Worm (Caenorhabditis elegans) whole organism, L4 larva: ENCODE measurements around the gene mrpl-37.

Source experiments
- T26A8.4 ChIP-seq: fragments of 200-800 bp; sonication (Bioruptor generic); IDR thresholded peaks from 2 replicates; pipeline ENCODE4 v1.3.6; 2022; ENCODE audit warnings: missing genetic modification characterization, missing compliant biosample characterization
- aly-2 ChIP-seq: sonication (generic microtip); optimal IDR thresholded peaks from 2 replicates; lab custom pipeline; 2018; ENCODE audit warnings: missing biosample characterization, missing genetic modification characterization
- ama-1 ChIP-seq: fragments of 150-350 bp; optimal IDR thresholded peaks from 2 replicates; lab custom pipeline; 2014; ENCODE audit warnings: inconsistent platforms, mixed read lengths
- jun-1 ChIP-seq: fragments of 150-350 bp; optimal IDR thresholded peaks from 2 replicates; lab custom pipeline; 2014; ENCODE audit warnings: missing biosample characterization, missing genetic modification reagents, missing genetic modification characterization

DNA sequence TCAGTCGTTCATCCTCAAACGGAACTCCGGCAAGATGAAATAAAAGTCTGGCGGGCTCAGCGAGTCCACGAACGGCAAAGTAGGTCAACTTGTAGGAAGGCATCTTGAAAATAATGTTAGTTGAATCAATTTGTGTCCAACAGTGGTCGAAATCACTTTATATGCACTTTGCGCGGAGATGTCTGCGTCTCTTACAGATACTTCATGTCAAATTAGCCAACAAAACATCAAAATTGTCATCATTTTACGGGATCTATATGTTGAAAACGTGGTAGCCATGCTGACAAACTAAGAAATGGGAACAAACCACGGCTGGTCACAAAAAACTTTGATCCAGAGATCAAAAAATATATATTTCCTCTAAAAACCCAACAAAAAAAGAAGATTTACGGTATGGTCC lies 42.9 kb upstream of the mrpl-37 start, which contains the start of gene gst-12:
- TF ChIP-seq T26A8.4 (GFP tag; lab: Robert Waterston, UW): no peak
- TF ChIP-seq jun-1 (tag; lab: Kevin White, UChicago): no peak
- no peak for TF ChIP-seq aly-2 (tag; lab: Kevin White, UChicago)
- no peak for TF ChIP-seq ama-1
